Worm (Caenorhabditis elegans) whole organism, early embryonic: Measurements from ENCODE around the gene Y43F8B.29.

Experiments
- B0310.2 ChIP-seq: sonication (generic microtip); optimal IDR thresholded peaks from 2 replicates; lab custom pipeline; 2016; ENCODE audit warnings: mild to moderate bottlenecking, missing genetic modification characterization, missing compliant biosample characterization
- F13C5.2 ChIP-seq: sonication (generic microtip); optimal IDR thresholded peaks from 2 replicates; lab custom pipeline; 2017; ENCODE audit warnings: mild to moderate bottlenecking, missing genetic modification characterization, inconsistent platforms, missing compliant biosample characterization
- aly-1 ChIP-seq: sonication (generic microtip); optimal IDR thresholded peaks from 2 replicates; lab custom pipeline; 2016; ENCODE audit warnings: missing genetic modification characterization, missing compliant biosample characterization
- ama-1 ChIP-seq: fragments of 150-350 bp; optimal IDR thresholded peaks from 2 replicates; lab custom pipeline; 2014
- ceh-13 ChIP-seq: fragments of 200-800 bp; sonication (Bioruptor generic); optimal IDR thresholded peaks from 2 replicates; lab custom pipeline; 2018; ENCODE audit warnings: mild to moderate bottlenecking, missing genetic modification characterization, missing compliant biosample characterization
- ceh-36 ChIP-seq: sonication (generic microtip); optimal IDR thresholded peaks from 2 replicates; lab custom pipeline; 2016; ENCODE audit warnings: missing genetic modification characterization, inconsistent platforms, missing compliant biosample characterization
- ets-7 ChIP-seq: sonication (generic microtip); optimal IDR thresholded peaks from 2 replicates; lab custom pipeline; 2016; ENCODE audit warnings: missing genotype, missing genetic modification characterization, missing compliant biosample characterization
- flt-1 ChIP-seq: fragments of 200-800 bp; sonication (Bioruptor generic); IDR thresholded peaks from 2 replicates; pipeline ENCODE4 v1.3.6; 2022; ENCODE audit warnings: missing genetic modification characterization, missing compliant biosample characterization
- hmbx-1 ChIP-seq: sonication (generic microtip); optimal IDR thresholded peaks from 2 replicates; lab custom pipeline; 2016; ENCODE audit warnings: mild to moderate bottlenecking, missing genetic modification characterization, missing compliant biosample characterization
- hmg-4 ChIP-seq: fragments of 200-800 bp; sonication (Bioruptor generic); optimal IDR thresholded peaks from 2 replicates; lab custom pipeline; 2018; ENCODE audit warnings: mild to moderate bottlenecking, missing genetic modification characterization, missing compliant biosample characterization
- hnd-1 ChIP-seq: sonication (generic microtip); optimal IDR thresholded peaks from 2 replicates; lab custom pipeline; 2016; ENCODE audit warnings: missing genetic modification characterization, missing compliant biosample characterization
- pes-1 ChIP-seq: fragments of 200-800 bp; sonication (Bioruptor generic); IDR thresholded peaks from 2 replicates; pipeline ENCODE4 v1.3.6; 2022; ENCODE audit warnings: missing genetic modification reagents, missing genetic modification characterization, missing compliant biosample characterization
- scrt-1 ChIP-seq: fragments of 200-800 bp; sonication (Bioruptor generic); IDR thresholded peaks from 2 replicates; pipeline ENCODE4 v1.3.6; 2022; ENCODE audit warnings: missing genetic modification characterization, missing compliant biosample characterization
- sea-1 ChIP-seq: fragments of 200-800 bp; sonication (Bioruptor generic); conservative IDR thresholded peaks from 2 replicates; pipeline ENCODE4 v1.3.6; 2022; ENCODE audit warnings: missing genetic modification characterization, missing compliant biosample characterization
- tbx-11 ChIP-seq: fragments of 200-800 bp; sonication (Bioruptor generic); IDR thresholded peaks from 2 replicates; pipeline ENCODE4 v1.3.6; 2022; ENCODE audit warnings: missing genetic modification characterization, missing compliant biosample characterization
- tbx-37 ChIP-seq: fragments of 200-800 bp; sonication (Bioruptor generic); conservative IDR thresholded peaks from 2 replicates; pipeline ENCODE4 v1.3.6; 2022; ENCODE audit warnings: missing genetic modification reagents, missing genetic modification characterization, missing compliant biosample characterization
- tra-4 ChIP-seq: sonication (generic microtip); optimal IDR thresholded peaks from 2 replicates; lab custom pipeline; 2017; ENCODE audit warnings: missing genetic modification characterization, missing compliant biosample characterization

The Y43F8B.29 gene

DNA sequence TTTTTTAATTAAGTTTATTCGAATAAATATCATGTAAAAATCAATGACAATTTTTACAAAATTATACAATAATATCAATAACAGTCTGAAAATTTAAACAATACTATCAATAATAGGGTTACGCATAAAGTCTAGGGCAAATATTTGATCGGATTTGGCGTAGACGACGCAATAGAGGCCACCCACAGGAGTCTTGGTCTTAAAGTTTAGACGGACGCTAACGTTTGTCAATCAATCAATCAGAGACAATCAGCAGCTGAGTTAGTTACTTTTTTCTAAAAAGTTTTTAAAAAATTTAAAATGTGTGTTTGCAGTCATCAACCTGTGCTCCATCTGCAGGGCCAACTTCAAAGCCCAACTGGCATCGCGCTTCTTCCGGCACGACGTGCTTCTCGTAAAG, at the start of gene Y43F8B.29:
TSS of gene Y43F8B.29 (plus strand) at position 301 of the 400 bp plus-strand sequence.
- no peak for TF ChIP-seq ceh-13 (GFP tag; lab: Kevin White, UChicago)

DNA sequence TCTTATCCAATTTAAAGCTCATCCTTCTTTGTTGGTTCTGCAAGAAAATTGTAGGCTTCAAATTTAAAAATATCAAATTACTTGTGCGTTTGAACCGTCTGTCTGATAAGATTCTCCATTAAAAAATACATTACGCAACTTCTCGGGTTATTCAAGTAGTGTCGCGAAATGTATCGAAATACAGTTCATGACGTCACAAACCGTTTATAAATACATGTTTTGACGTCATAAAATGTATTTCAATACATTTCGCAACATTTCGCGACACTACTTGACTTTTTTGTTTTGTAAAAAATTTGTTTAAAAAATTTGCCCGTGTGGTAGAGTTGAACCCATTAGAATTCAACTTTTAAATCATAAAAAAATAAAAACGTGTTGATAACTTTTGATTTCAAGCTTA, 47.8 kb upstream of the Y43F8B.29 start:
- TF ChIP-seq tra-4 (tag; lab: Kevin White, UChicago) (no peak), hmg-4 (GFP tag; lab: Kevin White, UChicago) (no peak), tbx-11 (GFP tag; lab: Robert Waterston, UW) (no peak), pes-1 (GFP tag; lab: Robert Waterston, UW) (no peak), aly-1 (no peak), tbx-37 (no peak), ceh-36 (no peak)

DNA sequence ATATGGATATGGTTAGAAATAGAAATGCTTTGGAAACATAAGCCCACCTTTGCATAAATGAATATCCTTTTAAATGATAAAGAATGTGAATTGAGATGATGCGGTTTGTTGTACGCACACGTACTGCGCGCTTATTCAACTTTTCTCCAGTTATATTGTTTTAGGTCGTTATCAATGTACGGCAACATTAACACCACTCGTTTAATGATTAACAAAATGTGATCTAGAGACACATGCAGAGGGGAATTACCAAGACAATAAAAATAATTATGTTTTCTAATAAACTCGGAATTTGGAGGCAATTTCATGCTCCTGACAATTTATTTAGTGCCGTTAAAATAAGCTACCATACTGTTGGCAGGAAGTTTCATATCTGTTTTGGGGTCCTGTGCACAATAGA, 46.0 kb upstream of the Y43F8B.29 start, which contains the start of gene M04C3.1:
TSS of gene M04C3.1 (minus strand) at position 164 of the 400 bp plus-strand sequence.
- TF ChIP-seq tra-4 (tag; lab: Kevin White, UChicago) (no peak), sea-1 (no peak), tbx-11 (GFP tag; lab: Robert Waterston, UW) (no peak), pes-1 (GFP tag; lab: Robert Waterston, UW) (no peak), ama-1 (lab: Kevin White, UChicago) (no peak), ceh-13 (GFP tag; lab: Kevin White, UChicago) (no peak), ets-7 (tag; lab: Kevin White, UChicago) (no peak), F13C5.2 (tag; lab: Kevin White, UChicago) (no peak), tbx-37 (no peak), hnd-1 (tag; lab: Kevin White, UChicago) (no peak), hmbx-1 (tag; lab: Kevin White, UChicago) (no peak), aly-1 (no peak)

DNA sequence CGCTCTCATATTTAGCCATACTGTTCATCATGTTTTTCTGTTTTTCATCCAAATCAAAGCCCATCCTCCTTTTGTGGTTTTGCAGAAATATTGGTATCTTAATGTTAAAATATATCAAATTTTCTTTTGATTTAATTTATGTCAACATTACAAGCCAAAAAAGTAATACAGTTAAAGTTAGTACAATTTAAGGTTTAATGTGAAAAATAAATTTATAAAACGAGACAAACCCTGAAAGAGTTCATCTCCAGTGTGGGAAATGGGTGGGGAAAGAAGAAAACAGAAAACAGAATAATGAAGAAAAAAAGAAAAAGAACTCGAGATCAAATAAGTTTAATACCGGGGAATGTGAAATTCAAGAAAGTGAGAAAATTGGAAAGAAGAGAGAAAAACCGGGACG, 42.6 kb upstream of the Y43F8B.29 start, which contains the start of gene M04C3.2:
TSS of gene M04C3.2 (minus strand) at position 101 of the 400 bp plus-strand sequence.
- TF ChIP-seq flt-1, result no peak
- no peak for TF ChIP-seq ceh-13 (GFP tag; lab: Kevin White, UChicago)
- no peak for TF ChIP-seq scrt-1
- no peak for TF ChIP-seq tra-4 (tag; lab: Kevin White, UChicago)
- no peak for TF ChIP-seq ama-1 (lab: Kevin White, UChicago)
- no peak for TF ChIP-seq pes-1 (GFP tag; lab: Robert Waterston, UW)
- TF ChIP-seq F13C5.2 (tag; lab: Kevin White, UChicago), result no peak
- no peak for TF ChIP-seq aly-1
- no peak for TF ChIP-seq hmg-4 (GFP tag; lab: Kevin White, UChicago)
- TF ChIP-seq tbx-37, result no peak
- no peak for TF ChIP-seq sea-1
- no peak for TF ChIP-seq hnd-1 (tag; lab: Kevin White, UChicago)
- no peak for TF ChIP-seq ceh-36
- no peak for TF ChIP-seq hmbx-1 (tag; lab: Kevin White, UChicago)
- TF ChIP-seq ets-7 (tag; lab: Kevin White, UChicago), result no peak
- TF ChIP-seq tbx-11 (GFP tag; lab: Robert Waterston, UW), result no peak
- TF ChIP-seq B0310.2, result no peak

DNA sequence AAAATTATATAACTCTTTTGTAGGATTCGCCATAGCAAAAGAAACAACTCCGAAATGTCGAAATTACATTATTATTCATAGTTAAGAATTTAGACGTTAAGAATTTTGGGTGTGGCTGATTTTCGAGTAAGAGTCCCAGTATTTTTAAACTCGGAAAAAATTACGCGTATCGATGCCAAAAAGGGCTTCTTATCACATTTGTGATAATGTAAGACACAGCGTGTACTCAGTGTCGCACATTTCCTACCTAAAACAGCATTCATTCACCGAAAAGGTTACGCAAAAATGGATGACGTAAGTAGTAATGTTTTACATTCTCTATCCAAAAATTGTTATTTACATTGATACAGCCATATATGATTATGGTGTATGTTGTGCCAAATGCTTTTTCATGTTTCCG, 41.9 kb upstream of the Y43F8B.29 start, which contains the start of gene M04C3.5:
TSS of gene M04C3.5 (plus strand) at position 190 of the 400 bp plus-strand sequence.
- no peak for TF ChIP-seq aly-1
- TF ChIP-seq tra-4 (tag; lab: Kevin White, UChicago), result no peak
- TF ChIP-seq sea-1, result no peak
- TF ChIP-seq tbx-11 (GFP tag; lab: Robert Waterston, UW), result no peak
- TF ChIP-seq tbx-37, result no peak
- TF ChIP-seq ceh-13 (GFP tag; lab: Kevin White, UChicago), result no peak
- no peak for TF ChIP-seq B0310.2
- TF ChIP-seq hmg-4 (GFP tag; lab: Kevin White, UChicago), result no peak
- TF ChIP-seq hmbx-1 (tag; lab: Kevin White, UChicago), result no peak
- TF ChIP-seq F13C5.2 (tag; lab: Kevin White, UChicago), result no peak
- no peak for TF ChIP-seq scrt-1
- TF ChIP-seq pes-1 (GFP tag; lab: Robert Waterston, UW), result no peak
- no peak for TF ChIP-seq ama-1 (lab: Kevin White, UChicago)
- no peak for TF ChIP-seq ceh-36

DNA sequence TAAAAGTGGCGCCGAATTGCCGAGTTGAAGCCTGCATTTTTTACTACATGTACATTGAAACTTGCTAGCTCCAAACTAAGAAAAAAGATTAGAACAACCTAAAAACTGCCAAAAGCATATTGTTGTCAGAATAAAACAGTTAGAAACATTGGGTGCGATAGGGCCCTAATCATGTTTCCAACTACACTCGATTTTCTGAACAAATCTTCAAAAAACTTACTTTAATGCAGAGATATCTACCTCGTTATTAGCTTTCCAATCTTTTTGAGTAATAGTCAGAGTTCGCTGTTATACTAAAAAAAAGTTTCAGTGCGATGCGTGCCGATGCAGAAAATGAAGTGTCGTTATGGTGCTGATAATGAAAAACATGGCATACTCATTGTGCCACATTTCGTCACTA, 35.8 kb upstream of the Y43F8B.29 start, which contains the start of the genes Y43F8B.13 and Y43F8B.14:
TSS of gene Y43F8B.13 (plus strand) at position 301 of the 400 bp plus-strand sequence.
TSS of gene Y43F8B.14 (minus strand) at position 322 of the 400 bp plus-strand sequence.
- no peak for TF ChIP-seq F13C5.2 (tag; lab: Kevin White, UChicago)
- TF ChIP-seq sea-1, result no peak
- no peak for TF ChIP-seq ama-1 (lab: Kevin White, UChicago)
- no peak for TF ChIP-seq scrt-1
- no peak for TF ChIP-seq hmbx-1 (tag; lab: Kevin White, UChicago)
- TF ChIP-seq ceh-13 (GFP tag; lab: Kevin White, UChicago), result no peak
- no peak for TF ChIP-seq pes-1 (GFP tag; lab: Robert Waterston, UW)
- TF ChIP-seq ceh-36, result no peak
- TF ChIP-seq flt-1, result no peak
- no peak for TF ChIP-seq hmg-4 (GFP tag; lab: Kevin White, UChicago)
- no peak for TF ChIP-seq ets-7 (tag; lab: Kevin White, UChicago)

DNA sequence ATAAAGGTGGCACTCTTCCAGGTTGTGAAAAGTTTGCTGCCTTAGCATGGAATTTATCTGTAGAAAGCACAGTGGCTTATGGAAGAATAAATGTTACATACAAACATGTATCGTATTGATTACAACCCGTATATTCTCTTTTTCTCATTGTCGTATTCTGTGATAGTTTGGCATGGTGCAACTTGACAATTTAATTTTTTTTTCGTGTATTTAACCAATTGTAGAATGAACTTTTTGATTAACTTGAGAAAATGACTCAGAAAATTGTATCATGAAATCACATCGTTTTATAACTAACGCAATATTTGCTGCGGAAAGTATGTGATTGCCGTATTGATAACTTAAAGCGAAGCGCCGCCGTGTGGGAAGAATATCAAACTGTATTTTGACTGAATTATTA, 34.3 kb upstream of the Y43F8B.29 start, which contains the start of gene Y43F8B.24:
TSS of gene Y43F8B.24 (plus strand) at position 301 of the 400 bp plus-strand sequence.
- TF ChIP-seq hmg-4 (GFP tag; lab: Kevin White, UChicago) (no peak), F13C5.2 (tag; lab: Kevin White, UChicago) (no peak), ceh-36 (no peak), aly-1 (no peak), scrt-1 (no peak), tra-4 (tag; lab: Kevin White, UChicago) (no peak), B0310.2 (no peak), flt-1 (no peak), ama-1 (lab: Kevin White, UChicago) (no peak), sea-1 (no peak), ets-7 (tag; lab: Kevin White, UChicago) (no peak), tbx-11 (GFP tag; lab: Robert Waterston, UW) (no peak), ceh-13 (GFP tag; lab: Kevin White, UChicago) (no peak), hnd-1 (tag; lab: Kevin White, UChicago) (no peak)

DNA sequence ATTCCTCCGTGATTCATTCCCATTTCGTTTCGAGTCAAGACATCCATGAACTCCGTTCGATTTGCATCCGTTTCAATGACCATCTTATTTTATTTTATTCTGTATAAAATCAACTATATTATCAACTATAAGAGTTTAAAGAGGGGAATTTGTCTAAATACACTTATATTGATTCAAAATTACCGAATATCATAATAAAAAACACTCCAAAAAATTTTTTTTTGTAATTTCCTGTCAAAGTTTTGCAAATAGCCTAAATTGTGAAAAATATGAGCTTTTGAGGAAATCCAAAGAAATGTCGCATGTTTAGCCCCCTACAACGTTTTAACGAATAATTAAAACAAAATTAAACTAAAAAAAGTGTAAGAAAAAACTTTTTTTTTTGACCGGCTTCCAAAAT, 29.4 kb upstream of the Y43F8B.29 start, which contains the start of gene Y43F8B.15:
TSS of gene Y43F8B.15 (minus strand) at position 101 of the 400 bp plus-strand sequence.
- TF ChIP-seq flt-1, result no peak
- TF ChIP-seq F13C5.2 (tag; lab: Kevin White, UChicago), result no peak
- no peak for TF ChIP-seq hmbx-1 (tag; lab: Kevin White, UChicago)
- no peak for TF ChIP-seq hmg-4 (GFP tag; lab: Kevin White, UChicago)
- TF ChIP-seq ama-1 (lab: Kevin White, UChicago), result no peak
- TF ChIP-seq aly-1, result no peak
- TF ChIP-seq tbx-11 (GFP tag; lab: Robert Waterston, UW), result no peak
- TF ChIP-seq tra-4 (tag; lab: Kevin White, UChicago), result no peak
- TF ChIP-seq pes-1 (GFP tag; lab: Robert Waterston, UW), result no peak
- no peak for TF ChIP-seq tbx-37
- TF ChIP-seq B0310.2, result no peak
- no peak for TF ChIP-seq ets-7 (tag; lab: Kevin White, UChicago)
- TF ChIP-seq hnd-1 (tag; lab: Kevin White, UChicago), result no peak
- no peak for TF ChIP-seq ceh-36
- no peak for TF ChIP-seq ceh-13 (GFP tag; lab: Kevin White, UChicago)
- no peak for TF ChIP-seq scrt-1
- TF ChIP-seq sea-1, result no peak
